ENCODE assay signal across 1 fruit fly cellular context in genomic region chr3R:12449617-12450242, dm6.
TF ChIP-seq lines count a peak whose summit lies in the region.

No protein-coding gene starts in this region.

TF ChIP-seq in whole organism, embryonic, 481 proteins besides CTCF, POLR2A, EP300 and RAD21 (continued from another document):
- TF ChIP-seq CG13894 (tag; optimal IDR thresholded peaks at IDR 0.05; lab: Kevin White, UChicago) (no peak), zf30C (GFP tag; optimal IDR thresholded peaks at IDR 0.05; lab: Kevin White, UChicago) (peak; percentile 72), CG15479 (GFP tag; optimal IDR thresholded peaks at IDR 0.05; lab: Kevin White, UChicago) (no peak), bigmax (GFP tag; optimal IDR thresholded peaks at IDR 0.05; lab: Kevin White, UChicago) (no peak), Bdp1 (GFP tag; optimal IDR thresholded peaks at IDR 0.05; lab: Kevin White, UChicago) (no peak), klu (GFP tag; IDR thresholded peaks at IDR 0.05; lab: Robert Waterston, UW) (no peak), CG8478 (optimal IDR thresholded peaks at IDR 0.05; lab: Kevin White, UChicago) (peak; percentile 19), Opbp (GFP tag; IDR thresholded peaks at IDR 0.05; lab: Robert Waterston, UW; ENCODE audit: partially characterized antibody) (0 out of 3 replicates have a peak, but pooled peaks have one; percentile 25), emc (GFP tag; optimal IDR thresholded peaks at IDR 0.05; lab: Kevin White, UChicago) (no peak), CG15269 (tag; optimal IDR thresholded peaks at IDR 0.05; lab: Kevin White, UChicago) (no peak), NC2α (GFP tag; optimal IDR thresholded peaks at IDR 0.05; lab: Kevin White, UChicago) (no peak), CG7271 (tag; optimal IDR thresholded peaks at IDR 0.05; lab: Kevin White, UChicago) (no peak), schlank (tag; optimal IDR thresholded peaks at IDR 0.05; lab: Kevin White, UChicago) (no peak), CG2875 (GFP tag; optimal IDR thresholded peaks at IDR 0.05; lab: Kevin White, UChicago) (no peak), CG4360 (GFP tag; IDR thresholded peaks at IDR 0.05; lab: Robert Waterston, UW) (peak; percentile 37; the same call in 1 of the 2 replicates), CG11456 (GFP tag; IDR thresholded peaks at IDR 0.05; lab: Robert Waterston, UW) (0 out of 3 replicates have a peak, but pooled peaks have one; percentile 3), her (GFP tag; optimal IDR thresholded peaks at IDR 0.05; lab: Kevin White, UChicago) (no peak), CG15601 (tag; optimal IDR thresholded peaks at IDR 0.05; lab: Kevin White, UChicago) (no peak), lola (GFP tag; optimal IDR thresholded peaks at IDR 0.05; lab: Kevin White, UChicago) (no peak), CG8359 (GFP tag; optimal IDR thresholded peaks at IDR 0.05; lab: Kevin White, UChicago; ENCODE audit: borderline replicate concordance) (no peak), ro (GFP tag; IDR thresholded peaks at IDR 0.05; lab: Robert Waterston, UW) (no peak), CG7839 (tag; optimal IDR thresholded peaks at IDR 0.05; lab: Kevin White, UChicago) (no peak), gro (GFP tag; optimal IDR thresholded peaks at IDR 0.05; lab: Kevin White, UChicago) (no peak), CG14710 (tag; optimal IDR thresholded peaks at IDR 0.05; lab: Kevin White, UChicago) (no peak), lmd (GFP tag; IDR thresholded peaks at IDR 0.05; lab: Robert Waterston, UW) (no peak), CG8281 (tag; optimal IDR thresholded peaks at IDR 0.05; lab: Kevin White, UChicago) (peak; percentile 1), Rfx (GFP tag; IDR thresholded peaks at IDR 0.05; lab: Robert Waterston, UW) (peak; percentile 12; the same call in 1 of the 2 replicates), fd64A (GFP tag; optimal IDR thresholded peaks at IDR 0.05; lab: Kevin White, UChicago) (no peak), CG17912 (GFP tag; optimal IDR thresholded peaks at IDR 0.05; lab: Kevin White, UChicago) (no peak), CG6689 (GFP tag; IDR thresholded peaks at IDR 0.05; lab: Robert Waterston, UW) (no peak; the same call in 1 of the 2 replicates), CG17328 (GFP tag; IDR thresholded peaks at IDR 0.05; lab: Robert Waterston, UW) (no peak), B-H2 (GFP tag; optimal IDR thresholded peaks at IDR 0.05; lab: Kevin White, UChicago) (no peak), sob (GFP tag; IDR thresholded peaks at IDR 0.05; lab: Robert Waterston, UW) (0 out of 2 replicates have a peak, but pooled peaks have one; percentile 21), bbx (GFP tag; IDR thresholded peaks at IDR 0.05; lab: Robert Waterston, UW; ENCODE audit: partially characterized antibody) (no peak), amos (GFP tag; IDR thresholded peaks at IDR 0.05; lab: Robert Waterston, UW; ENCODE audit: partially characterized antibody) (no peak), Dp (GFP tag; optimal IDR thresholded peaks at IDR 0.05; lab: Kevin White, UChicago) (no peak), Dip3 (GFP tag; optimal IDR thresholded peaks at IDR 0.05; lab: Kevin White, UChicago) (no peak), sens (GFP tag; lab: Kevin White, UChicago) (peak; percentile 56), Trl (optimal IDR thresholded peaks at IDR 0.05; lab: Kevin White, UChicago) (peak; percentile 35 to 58), Trl (GFP tag; optimal IDR thresholded peaks at IDR 0.05; lab: Kevin White, UChicago) (no peak), nom (GFP tag; optimal IDR thresholded peaks at IDR 0.05; lab: Kevin White, UChicago) (peak; percentile 60), caup (GFP tag; optimal IDR thresholded peaks at IDR 0.05; lab: Kevin White, UChicago; ENCODE audit: severe bottlenecking) (no peak), row (GFP tag; IDR thresholded peaks at IDR 0.05; lab: Robert Waterston, UW) (peak; percentile 14; the same call in 1 of the 3 replicates), en (GFP tag; optimal IDR thresholded peaks at IDR 0.05; lab: Kevin White, UChicago) (no peak), grn (GFP tag; optimal IDR thresholded peaks at IDR 0.05; lab: Kevin White, UChicago) (no peak), ATbp (GFP tag; optimal IDR thresholded peaks at IDR 0.05; lab: Kevin White, UChicago) (peak; percentile 20), CG2712 (tag; optimal IDR thresholded peaks at IDR 0.05; lab: Kevin White, UChicago) (no peak), Hr78 (GFP tag; optimal IDR thresholded peaks at IDR 0.05; lab: Kevin White, UChicago) (peak in 1 of 2 experiments; percentile 62), CG6175 (GFP tag; IDR thresholded peaks at IDR 0.05; lab: Robert Waterston, UW) (0 out of 3 replicates have a peak, but pooled peaks have one; percentile 31), ara (GFP tag; IDR thresholded peaks at IDR 0.05; lab: Robert Waterston, UW) (no peak), sr (GFP tag; IDR thresholded peaks at IDR 0.05; lab: Robert Waterston, UW) (peak; percentile 76; the same call in 2 of the 3 replicates), CG9215 (GFP tag; IDR thresholded peaks at IDR 0.05; lab: Robert Waterston, UW) (no peak), Dip2 (GFP tag; IDR thresholded peaks at IDR 0.05; lab: Robert Waterston, UW) (no peak), bowl (GFP tag; IDR thresholded peaks at IDR 0.05; lab: Robert Waterston, UW) (no peak), cg (GFP tag; optimal IDR thresholded peaks at IDR 0.05; lab: Kevin White, UChicago) (peak; percentile 33), pnt (GFP tag; optimal IDR thresholded peaks at IDR 0.05; lab: Kevin White, UChicago) (no peak), CG13287 (GFP tag; IDR thresholded peaks at IDR 0.05; lab: Robert Waterston, UW; ENCODE audit: partially characterized antibody) (no peak), zfh2 (GFP tag; optimal IDR thresholded peaks at IDR 0.05; lab: Kevin White, UChicago) (no peak), pan (optimal IDR thresholded peaks at IDR 0.05; lab: Kevin White, UChicago) (no peak), pan (GFP tag; optimal IDR thresholded peaks at IDR 0.05 in 1 of 2, IDR thresholded peaks at IDR 0.05 in 1 of 2) (peak in 1 of 2 experiments; percentile 7), otp (GFP tag; IDR thresholded peaks at IDR 0.05; lab: Robert Waterston, UW) (0 out of 3 replicates have a peak, but pooled peaks have one; percentile 3), trh (GFP tag; optimal IDR thresholded peaks at IDR 0.05; lab: Kevin White, UChicago) (no peak), nau (GFP tag; optimal IDR thresholded peaks at IDR 0.05; lab: Kevin White, UChicago) (no peak), CrebB (tag; optimal IDR thresholded peaks at IDR 0.05; lab: Kevin White, UChicago) (no peak), ssp (GFP tag; IDR thresholded peaks at IDR 0.05; lab: Robert Waterston, UW) (no peak), CG9932 (GFP tag; IDR thresholded peaks at IDR 0.05; lab: Robert Waterston, UW) (no peak), CG3847 (GFP tag; IDR thresholded peaks at IDR 0.05; lab: Robert Waterston, UW) (no peak), exex (tag; optimal IDR thresholded peaks at IDR 0.05; lab: Kevin White, UChicago) (peak; percentile 10), HLH54F (GFP tag; optimal IDR thresholded peaks at IDR 0.05; lab: Kevin White, UChicago) (no peak), CG13123 (GFP tag; optimal IDR thresholded peaks at IDR 0.05; lab: Kevin White, UChicago) (no peak), CG5953 (GFP tag; IDR thresholded peaks at IDR 0.05; lab: Robert Waterston, UW) (0 out of 2 replicates have a peak, but pooled peaks have one; percentile 19), ken (GFP tag; IDR thresholded peaks at IDR 0.05; lab: Robert Waterston, UW) (no peak), slbo (GFP tag; IDR thresholded peaks at IDR 0.05; lab: Robert Waterston, UW) (no peak), CG11723 (GFP tag; optimal IDR thresholded peaks at IDR 0.05; lab: Kevin White, UChicago) (no peak), Tbp (GFP tag; optimal IDR thresholded peaks at IDR 0.05; lab: Kevin White, UChicago) (no peak), Hmx (GFP tag; optimal IDR thresholded peaks at IDR 0.05; lab: Kevin White, UChicago) (no peak), CG4707 (GFP tag; optimal IDR thresholded peaks at IDR 0.05; lab: Kevin White, UChicago) (no peak), CG2199 (GFP tag; IDR thresholded peaks at IDR 0.05; lab: Robert Waterston, UW) (0 out of 3 replicates have a peak, but pooled peaks have one; percentile 32), eve (GFP tag; optimal IDR thresholded peaks at IDR 0.05; lab: Kevin White, UChicago) (no peak), Ssrp (tag; optimal IDR thresholded peaks at IDR 0.05; lab: Kevin White, UChicago) (no peak)
